Worm (Caenorhabditis elegans) whole organism, young adult: ENCODE data around the gene B0303.16.
A peak's percentile ranks its signal among the peaks of the same experiment; 100 is the strongest.

Experiments used
- B0019.2 ChIP-seq: fragments of 200-800 bp; sonication (Bioruptor generic); conservative IDR thresholded peaks from 2 replicates; pipeline ENCODE4 v1.3.6; 2022; ENCODE audit warnings: missing genetic modification reagents, missing genetic modification characterization, missing compliant biosample characterization
- B0035.1 ChIP-seq: sonication (generic microtip); optimal IDR thresholded peaks from 2 replicates; lab custom pipeline; 2016; ENCODE audit warnings: missing genetic modification characterization, mild to moderate bottlenecking, missing compliant biosample characterization, missing genotype, missing genetic modification reagents
- B0336.3 ChIP-seq: fragments of 200-800 bp; sonication (Bioruptor generic); IDR thresholded peaks from 2 replicates; pipeline ENCODE4 v1.3.6; 2022; ENCODE audit warnings: missing genetic modification characterization, missing compliant biosample characterization
- F23B12.7 ChIP-seq: sonication (generic microtip); optimal IDR thresholded peaks from 2 replicates; lab custom pipeline; 2017; ENCODE audit warnings: missing genetic modification characterization, mild to moderate bottlenecking, missing compliant biosample characterization, antibody characterized with exemption, moderate library complexity; ENCODE audit not compliant: insufficient read depth
- F49E8.2 ChIP-seq: sonication (generic microtip); optimal IDR thresholded peaks from 3 replicates; lab custom pipeline; 2017; ENCODE audit warnings: missing genetic modification characterization, mild to moderate bottlenecking, missing compliant biosample characterization, antibody characterized with exemption, moderate library complexity; ENCODE audit not compliant: insufficient read depth
- F52B5.7 ChIP-seq: sonication (generic microtip); optimal IDR thresholded peaks from 2 replicates; lab custom pipeline; 2016; ENCODE audit warnings: mild to moderate bottlenecking, missing genetic modification characterization, missing compliant biosample characterization
- F55B11.4 ChIP-seq: sonication (generic microtip); optimal IDR thresholded peaks from 2 replicates; lab custom pipeline; 2016; ENCODE audit warnings: missing compliant biosample characterization, missing genetic modification characterization, borderline replicate concordance; ENCODE audit not compliant: insufficient read depth
- F57A8.1 ChIP-seq: fragments of 200-800 bp; sonication (Bioruptor generic); optimal IDR thresholded peaks from 2 replicates; lab custom pipeline; 2018; ENCODE audit warnings: mild to moderate bottlenecking, missing genetic modification characterization, moderate library complexity, missing compliant biosample characterization
- aptf-3 ChIP-seq: fragments of 200-800 bp; sonication (Bioruptor generic); IDR thresholded peaks from 2 replicates; pipeline ENCODE4 v1.3.6; 2022; ENCODE audit warnings: missing genetic modification characterization, missing compliant biosample characterization
- atf-7 ChIP-seq: sonication (generic microtip); optimal IDR thresholded peaks from 2 replicates; lab custom pipeline; 2017; ENCODE audit warnings: mild to moderate bottlenecking, missing genetic modification characterization, missing compliant biosample characterization
- attf-3 ChIP-seq: fragments of 200-800 bp; sonication (Bioruptor generic); conservative IDR thresholded peaks from 2 replicates; pipeline ENCODE4 v1.3.6; 2022; ENCODE audit warnings: missing genetic modification reagents, missing genetic modification characterization, missing compliant biosample characterization
- dox-1 ChIP-seq: fragments of 200-800 bp; sonication (Bioruptor generic); IDR thresholded peaks from 2 replicates; pipeline ENCODE4 v1.3.6; 2022; ENCODE audit warnings: missing genetic modification reagents, missing genetic modification characterization, missing compliant biosample characterization
- dpff-1 ChIP-seq: sonication (generic microtip); optimal IDR thresholded peaks from 2 replicates; lab custom pipeline; 2017; ENCODE audit warnings: mild to moderate bottlenecking, missing genetic modification characterization, missing compliant biosample characterization
- efl-1 ChIP-seq: fragments of 150-350 bp; optimal IDR thresholded peaks from 2 replicates; lab custom pipeline; 2014; ENCODE audit warnings: missing biosample characterization, missing genetic modification reagents, missing genetic modification characterization
- egrh-3 ChIP-seq: fragments of 200-800 bp; sonication (Bioruptor generic); IDR thresholded peaks from 2 replicates; pipeline ENCODE4 v1.3.6; 2022; ENCODE audit warnings: missing genetic modification reagents, missing genetic modification characterization, missing compliant biosample characterization
- him-1 ChIP-seq: sonication (generic microtip); optimal IDR thresholded peaks from 2 replicates; lab custom pipeline; 2016; ENCODE audit warnings: missing genotype, missing genetic modification reagents, missing genetic modification characterization, missing compliant biosample characterization
- hsf-1 ChIP-seq: fragments of 200-800 bp; sonication (Bioruptor generic); IDR thresholded peaks from 2 replicates; pipeline ENCODE4 v1.3.6; 2022; ENCODE audit warnings: missing genetic modification reagents, missing genetic modification characterization, missing compliant biosample characterization
- madf-3 ChIP-seq: fragments of 200-800 bp; sonication (Bioruptor generic); IDR thresholded peaks from 2 replicates; pipeline ENCODE4 v1.3.6; 2022; ENCODE audit warnings: missing genetic modification reagents, missing genetic modification characterization, missing compliant biosample characterization
- madf-6 ChIP-seq: fragments of 200-800 bp; sonication (Bioruptor generic); IDR thresholded peaks from 2 replicates; pipeline ENCODE4 v1.3.6; 2022; ENCODE audit warnings: missing genetic modification reagents, missing genetic modification characterization, missing compliant biosample characterization
- madf-8 ChIP-seq: fragments of 200-800 bp; sonication (Bioruptor generic); conservative IDR thresholded peaks from 2 replicates; pipeline ENCODE4 v1.3.6; 2022; ENCODE audit warnings: missing genetic modification reagents, missing genetic modification characterization, missing compliant biosample characterization
- nfya-2 ChIP-seq: fragments of 200-800 bp; sonication (Bioruptor generic); IDR thresholded peaks from 2 replicates; pipeline ENCODE4 v1.3.6; 2022; ENCODE audit warnings: missing genetic modification reagents, missing genetic modification characterization, missing compliant biosample characterization
- nhr-120 ChIP-seq: fragments of 200-800 bp; sonication (Bioruptor generic); IDR thresholded peaks from 2 replicates; pipeline ENCODE4 v1.3.6; 2022; ENCODE audit warnings: missing genetic modification characterization, missing compliant biosample characterization
- nhr-179 ChIP-seq: sonication (generic microtip); optimal IDR thresholded peaks from 2 replicates; lab custom pipeline; 2016; ENCODE audit warnings: mild to moderate bottlenecking, missing genetic modification characterization, missing compliant biosample characterization
- nhr-80 ChIP-seq: sonication (generic microtip); optimal IDR thresholded peaks from 2 replicates; lab custom pipeline; 2016; ENCODE audit warnings: missing genetic modification characterization, missing compliant biosample characterization
- rec-8 ChIP-seq, 2 experiments: sonication (generic microtip); optimal IDR thresholded peaks; 2 replicates each; lab custom pipeline; 2016; ENCODE audit warnings: mild to moderate bottlenecking in 2 of 2, missing genetic modification characterization in 2 of 2, missing genetic modification reagents in 2 of 2, missing genotype in 2 of 2, missing biosample characterization in 1 of 2, missing compliant biosample characterization in 1 of 2, moderate library complexity in 1 of 2
- sdz-38 ChIP-seq: sonication (generic microtip); optimal IDR thresholded peaks from 2 replicates; lab custom pipeline; 2016; ENCODE audit warnings: missing genotype, missing genetic modification characterization, missing compliant biosample characterization
- sea-2 ChIP-seq: fragments of 200-800 bp; sonication (Bioruptor generic); IDR thresholded peaks from 2 replicates; pipeline ENCODE4 v1.3.6; 2022; ENCODE audit warnings: missing genetic modification characterization, missing compliant biosample characterization
- snpc-3.4 ChIP-seq: sonication (generic microtip); optimal IDR thresholded peaks from 2 replicates; lab custom pipeline; 2017; ENCODE audit warnings: missing genetic modification characterization, mild to moderate bottlenecking, missing compliant biosample characterization, antibody characterized with exemption, moderate library complexity, missing genotype, missing genetic modification reagents
- snpc-4 ChIP-seq, 5 experiments: fragments of 150-350 bp in 1 of 5; sonication (generic microtip) in 4 of 5; optimal IDR thresholded peaks; 2 replicates each; lab custom pipeline; 2014 to 2018; ENCODE audit warnings: missing genetic modification characterization in 5 of 5, missing biosample characterization in 3 of 5, antibody characterized with exemption in 2 of 5, mild to moderate bottlenecking in 2 of 5, missing compliant biosample characterization in 2 of 5, missing genotype in 2 of 5, moderate library complexity in 2 of 5, missing genetic modification reagents in 1 of 5
- tlf-1 ChIP-seq: fragments of 200-800 bp; sonication (Bioruptor generic); optimal IDR thresholded peaks from 2 replicates; lab custom pipeline; 2018; ENCODE audit warnings: mild to moderate bottlenecking, missing genetic modification characterization, missing compliant biosample characterization
- xnd-1 ChIP-seq: sonication (generic microtip); optimal IDR thresholded peaks from 2 replicates; lab custom pipeline; 2016; ENCODE audit warnings: missing genotype, missing genetic modification reagents, missing genetic modification characterization, missing compliant biosample characterization
- ztf-25 ChIP-seq: fragments of 200-800 bp; sonication (Bioruptor generic); IDR thresholded peaks from 2 replicates; pipeline ENCODE4 v1.3.6; 2022; ENCODE audit warnings: missing genetic modification reagents, missing genetic modification characterization, missing compliant biosample characterization

The B0303.16 gene

DNA sequence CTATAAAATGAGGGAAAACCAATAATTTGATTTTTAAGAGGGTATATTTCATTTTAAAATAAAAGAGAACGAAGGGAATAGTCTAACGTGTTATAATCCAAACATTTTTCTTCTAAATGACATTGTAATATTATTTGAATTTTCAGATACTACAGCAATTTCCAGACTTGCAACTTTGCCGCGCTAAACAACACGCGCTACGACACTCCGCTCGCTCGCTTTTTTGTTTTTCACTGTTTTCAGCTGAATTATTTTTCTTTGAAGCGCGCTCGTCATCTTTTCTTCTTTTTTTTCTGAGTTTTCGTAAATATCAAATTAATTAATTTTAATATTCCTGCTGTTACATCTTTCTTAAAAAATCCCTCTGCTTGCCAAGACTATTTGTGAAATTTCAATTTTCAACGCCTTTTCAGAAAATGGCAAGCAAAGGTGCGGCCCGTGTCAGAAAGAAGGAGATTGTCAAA lies 12.4 kb downstream of the B0303.16 start, which contains the start of gene mrpl-11:
Gene mrpl-11, plus strand, starts transcription at position 414 of the 464 bp plus-strand sequence.
- TF ChIP-seq madf-8 (GFP tag; lab: Robert Waterston, UW) (peak; percentile 72), nhr-179 (tag; lab: Kevin White, UChicago) (no peak), B0035.1 (no peak), F52B5.7 (tag; lab: Kevin White, UChicago) (no peak), xnd-1 (tag; lab: Kevin White, UChicago) (peak; percentile 63), dox-1 (GFP tag; lab: Robert Waterston, UW) (no peak), dpff-1 (tag; lab: Kevin White, UChicago) (no peak), madf-6 (GFP tag; lab: Robert Waterston, UW) (peak; percentile 93), ztf-25 (GFP tag; lab: Robert Waterston, UW) (no peak), F57A8.1 (GFP tag; lab: Kevin White, UChicago) (no peak), sea-2 (GFP tag; lab: Robert Waterston, UW) (no peak), B0336.3 (GFP tag; lab: Robert Waterston, UW) (no peak), atf-7 (tag; lab: Kevin White, UChicago) (no peak), attf-3 (peak; percentile 96), aptf-3 (GFP tag; lab: Robert Waterston, UW) (no peak), F23B12.7 (tag; lab: Kevin White, UChicago) (peak; percentile 5), F49E8.2 (tag; lab: Kevin White, UChicago) (no peak), efl-1 (peak; percentile 8), sdz-38 (tag; lab: Kevin White, UChicago) (no peak)

- TF ChIP-seq nfya-2 (no peak), madf-6 (GFP tag; lab: Robert Waterston, UW) (0 out of 2 replicates have a peak, but pooled peaks have one; percentile 11), nhr-80 (peak; percentile 30), nhr-120 (no peak)
These were observed 13.7 kb downstream of the B0303.16 start for ce11 chrIII:8718592-8718991.

DNA sequence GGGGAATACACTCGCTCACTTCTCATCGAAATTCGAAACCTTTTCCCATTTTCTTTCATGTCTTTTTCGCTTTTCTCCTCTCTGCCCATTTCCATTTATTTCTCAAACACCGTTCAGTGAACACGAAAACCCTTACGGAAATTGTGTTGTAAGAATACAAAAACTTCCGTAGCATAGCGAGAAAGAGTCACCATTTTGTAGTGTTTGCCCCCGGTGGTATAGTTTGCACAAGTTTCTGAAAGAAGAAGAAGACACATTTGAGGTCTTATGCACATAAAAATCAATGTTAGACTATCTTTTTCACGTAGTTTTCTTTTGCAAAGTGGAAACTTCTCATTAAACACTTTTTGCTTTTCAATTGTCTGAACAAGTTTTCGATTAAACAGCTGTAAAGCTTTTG lies 14.2 kb downstream of the B0303.16 start:
- no peak for TF ChIP-seq B0019.2 (GFP tag; lab: Robert Waterston, UW)
- no peak for TF ChIP-seq rec-8 (tag; optimal IDR thresholded peaks at IDR 0.05; lab: Kevin White, UChicago)

- TF ChIP-seq tlf-1 (GFP tag; lab: Kevin White, UChicago), result no peak
- TF ChIP-seq madf-3 (GFP tag; lab: Robert Waterston, UW), result no peak
- TF ChIP-seq nhr-80, result no peak
- TF ChIP-seq, all 124 proteins: peak for 0
These were observed 14.9 kb downstream of the B0303.16 start, which contains the start of gene hipr-1 for ce11 chrIII:8719769-8720252. TSS of gene hipr-1 (plus strand) at chrIII:8720202.

ce11 chrIII:8725224-8725623 lies 20.4 kb downstream of the B0303.16 start:
- no peak for TF ChIP-seq egrh-3
- TF ChIP-seq snpc-3.4, result peak; percentile 20
- TF ChIP-seq F55B11.4 (tag; lab: Kevin White, UChicago), result no peak
- TF ChIP-seq hsf-1 (GFP tag; lab: Robert Waterston, UW), result 0 out of 2 replicates have a peak, but pooled peaks have one; percentile 31
- no peak for TF ChIP-seq snpc-4 (GFP tag; optimal IDR thresholded peaks at IDR 0.05; lab: Kevin White, UChicago)
- TF ChIP-seq snpc-4 (tag; optimal IDR thresholded peaks at IDR 0.05; lab: Kevin White, UChicago), result peak in 1 of 4 experiments; percentile 14
- peak; percentile 98 for TF ChIP-seq him-1 (tag; lab: Kevin White, UChicago)
